Worm (Caenorhabditis elegans) whole organism, L1 larva: ENCODE data around the gene F02D10.6.

Experiments
- Y116A8C.19 ChIP-seq: sonication (generic microtip); optimal IDR thresholded peaks from 2 replicates; lab custom pipeline; 2016; ENCODE audit warnings: missing compliant biosample characterization, missing genetic modification characterization, borderline replicate concordance
- aha-1 ChIP-seq: fragments of 150-350 bp; optimal IDR thresholded peaks from 2 replicates; lab custom pipeline; 2014; ENCODE audit warnings: missing biosample characterization, missing genetic modification characterization
- alr-1 ChIP-seq: fragments of 200-800 bp; sonication (Bioruptor generic); optimal IDR thresholded peaks from 2 replicates; lab custom pipeline; 2018; ENCODE audit warnings: borderline replicate concordance, mild to moderate bottlenecking, missing genetic modification characterization, missing compliant biosample characterization
- aly-2 ChIP-seq: fragments of 150-350 bp; optimal IDR thresholded peaks from 2 replicates; lab custom pipeline; 2014; ENCODE audit warnings: missing biosample characterization, missing genetic modification characterization
- blmp-1 ChIP-seq: fragments of 150-350 bp; optimal IDR thresholded peaks from 2 replicates; lab custom pipeline; 2014; ENCODE audit warnings: missing biosample characterization, missing genetic modification characterization
- ceh-8 ChIP-seq: fragments of 200-800 bp; sonication (Bioruptor generic); optimal IDR thresholded peaks from 2 replicates; lab custom pipeline; 2018; ENCODE audit warnings: mild to moderate bottlenecking, missing genetic modification characterization, moderate library complexity, missing compliant biosample characterization
- dsc-1 ChIP-seq: sonication (generic microtip); optimal IDR thresholded peaks from 2 replicates; lab custom pipeline; 2016; ENCODE audit warnings: mild to moderate bottlenecking, missing genetic modification characterization, missing compliant biosample characterization
- efl-1 ChIP-seq, 4 experiments: fragments of 150-350 bp; optimal IDR thresholded peaks in 3 of 4; peaks in 1 of 4; 1 replicate in 1 of 4; 2 replicates in 3 of 4; lab custom pipeline; 2014; ENCODE audit warnings: missing biosample characterization in 2 of 4, missing genetic modification characterization in 2 of 4, missing genetic modification reagents in 2 of 4
- egl-13 ChIP-seq: sonication (generic microtip); optimal IDR thresholded peaks from 2 replicates; lab custom pipeline; 2016; ENCODE audit warnings: missing genotype, missing genetic modification reagents, missing genetic modification characterization, missing compliant biosample characterization
- elt-3 ChIP-seq, 6 experiments: fragments of 150-350 bp in 1 of 6; sonication (generic microtip); optimal IDR thresholded peaks; 2 replicates each; lab custom pipeline; 2017 to 2018; ENCODE audit warnings: missing biosample characterization in 6 of 6, missing genetic modification characterization in 6 of 6, inconsistent platforms in 1 of 6
- fos-1 ChIP-seq: fragments of 150-350 bp; optimal IDR thresholded peaks from 2 replicates; lab custom pipeline; 2014; ENCODE audit warnings: missing biosample characterization, missing genetic modification characterization
- hlh-4 ChIP-seq: sonication (generic microtip); optimal IDR thresholded peaks from 2 replicates; lab custom pipeline; 2016; ENCODE audit warnings: mild to moderate bottlenecking, missing genetic modification characterization, missing compliant biosample characterization
- irx-1 ChIP-seq: sonication (generic microtip); optimal IDR thresholded peaks from 2 replicates; lab custom pipeline; 2016; ENCODE audit warnings: missing genetic modification characterization, missing compliant biosample characterization
- lin-13 ChIP-seq: fragments of 150-350 bp; optimal IDR thresholded peaks from 2 replicates; lab custom pipeline; 2014; ENCODE audit warnings: missing biosample characterization, missing genetic modification reagents, missing genetic modification characterization
- mab-9 ChIP-seq: fragments of 200-800 bp; sonication (Bioruptor generic); IDR thresholded peaks from 2 replicates; pipeline ENCODE4 v1.3.6; 2022; ENCODE audit warnings: missing genetic modification reagents, missing genetic modification characterization, missing compliant biosample characterization
- mep-1 ChIP-seq: fragments of 150-350 bp; optimal IDR thresholded peaks from 2 replicates; lab custom pipeline; 2014; ENCODE audit warnings: missing biosample characterization, missing genetic modification characterization
- nhr-11 ChIP-seq: fragments of 150-350 bp; optimal IDR thresholded peaks from 2 replicates; lab custom pipeline; 2014; ENCODE audit warnings: missing biosample characterization, missing genetic modification characterization
- nhr-19 ChIP-seq: fragments of 200-800 bp; sonication (Bioruptor generic); conservative IDR thresholded peaks from 2 replicates; pipeline ENCODE4 v1.3.6; 2022; ENCODE audit warnings: missing genetic modification characterization, missing compliant biosample characterization
- nhr-20 ChIP-seq: sonication (generic microtip); optimal IDR thresholded peaks from 2 replicates; lab custom pipeline; 2016; ENCODE audit warnings: mild to moderate bottlenecking, missing genetic modification characterization, missing compliant biosample characterization
- nhr-47 ChIP-seq: sonication (generic microtip); optimal IDR thresholded peaks from 2 replicates; lab custom pipeline; 2016; ENCODE audit warnings: mild to moderate bottlenecking, missing genetic modification characterization, moderate library complexity, missing compliant biosample characterization
- nhr-71 ChIP-seq: sonication (generic microtip); optimal IDR thresholded peaks from 2 replicates; lab custom pipeline; 2016; ENCODE audit warnings: mild to moderate bottlenecking, missing genetic modification characterization, moderate library complexity, missing compliant biosample characterization
- pag-3 ChIP-seq: sonication (generic microtip); optimal IDR thresholded peaks from 2 replicates; lab custom pipeline; 2017; ENCODE audit warnings: missing genetic modification characterization, mild to moderate bottlenecking, missing compliant biosample characterization, antibody characterized with exemption, borderline replicate concordance; ENCODE audit not compliant: insufficient read depth
- pax-3 ChIP-seq: fragments of 200-800 bp; sonication (Bioruptor generic); optimal IDR thresholded peaks from 2 replicates; lab custom pipeline; 2018; ENCODE audit warnings: mild to moderate bottlenecking, missing genetic modification characterization, moderate library complexity, missing compliant biosample characterization
- snu-23 ChIP-seq: sonication (generic microtip); optimal IDR thresholded peaks from 2 replicates; lab custom pipeline; 2016; ENCODE audit warnings: missing genetic modification characterization, missing compliant biosample characterization
- sup-37 ChIP-seq: fragments of 200-800 bp; sonication (Bioruptor generic); optimal IDR thresholded peaks from 2 replicates; lab custom pipeline; 2018; ENCODE audit warnings: mild to moderate bottlenecking, missing genetic modification characterization, missing compliant biosample characterization
- unc-130 ChIP-seq: fragments of 150-350 bp; optimal IDR thresholded peaks from 2 replicates; lab custom pipeline; 2017; ENCODE audit warnings: missing biosample characterization, missing genetic modification characterization, inconsistent platforms
- unc-30 ChIP-seq: sonication (generic microtip); optimal IDR thresholded peaks from 2 replicates; lab custom pipeline; 2017; ENCODE audit warnings: missing biosample characterization, missing genetic modification characterization
- unc-86 ChIP-seq: sonication (generic microtip); optimal IDR thresholded peaks from 2 replicates; lab custom pipeline; 2016; ENCODE audit warnings: missing genetic modification characterization, missing compliant biosample characterization
- unc-98 ChIP-seq: fragments of 200-800 bp; sonication (Bioruptor generic); IDR thresholded peaks from 2 replicates; pipeline ENCODE4 v1.3.6; 2022; ENCODE audit warnings: missing genetic modification characterization, missing compliant biosample characterization
- xbp-1 ChIP-seq: sonication (generic microtip); optimal IDR thresholded peaks from 2 replicates; lab custom pipeline; 2016; ENCODE audit warnings: missing genetic modification characterization, missing compliant biosample characterization
- ztf-11 ChIP-seq, 2 experiments: sonication (generic microtip); optimal IDR thresholded peaks; 2 replicates each; lab custom pipeline; 2016 to 2017; ENCODE audit warnings: missing genetic modification characterization in 2 of 2, missing biosample characterization in 1 of 2, missing compliant biosample characterization in 1 of 2
- ztf-4 ChIP-seq: fragments of 150-350 bp; optimal IDR thresholded peaks from 2 replicates; lab custom pipeline; 2014; ENCODE audit warnings: missing biosample characterization, missing genetic modification characterization

Gene F02D10.6

DNA sequence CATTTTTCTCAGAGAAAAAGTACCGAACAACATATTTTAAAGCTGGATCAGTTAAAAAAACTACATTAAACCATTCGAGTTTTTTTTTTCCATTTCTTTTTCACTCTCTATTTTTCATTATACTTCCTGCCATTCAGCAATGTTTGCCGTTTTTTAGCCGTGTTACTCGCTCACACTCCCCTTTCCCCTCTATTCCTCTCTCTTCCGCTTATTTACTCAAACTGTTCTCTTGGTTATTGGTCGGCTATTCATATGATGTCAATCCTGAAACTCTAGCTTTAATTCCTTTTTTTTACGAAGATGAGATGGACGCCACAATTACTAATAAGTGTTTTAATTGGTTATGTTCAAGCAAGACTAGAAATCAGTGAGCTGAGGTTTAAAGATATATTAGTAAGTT is 20.4 kb upstream of the F02D10.6 start, which contains the start of gene tre-4:
Gene tre-4, plus strand, starts transcription at position 301 of the 400 bp plus-strand sequence.
- TF ChIP-seq efl-1 (optimal IDR thresholded peaks at IDR 0.05; lab: Kevin White, UChicago) (no peak), efl-1 (GFP tag; optimal IDR thresholded peaks at IDR 0.05 in 1 of 2; lab: Kevin White, UChicago) (peak in 1 of 2 experiments; percentile 45), lin-13 (GFP tag; lab: Kevin White, UChicago) (no peak)

DNA sequence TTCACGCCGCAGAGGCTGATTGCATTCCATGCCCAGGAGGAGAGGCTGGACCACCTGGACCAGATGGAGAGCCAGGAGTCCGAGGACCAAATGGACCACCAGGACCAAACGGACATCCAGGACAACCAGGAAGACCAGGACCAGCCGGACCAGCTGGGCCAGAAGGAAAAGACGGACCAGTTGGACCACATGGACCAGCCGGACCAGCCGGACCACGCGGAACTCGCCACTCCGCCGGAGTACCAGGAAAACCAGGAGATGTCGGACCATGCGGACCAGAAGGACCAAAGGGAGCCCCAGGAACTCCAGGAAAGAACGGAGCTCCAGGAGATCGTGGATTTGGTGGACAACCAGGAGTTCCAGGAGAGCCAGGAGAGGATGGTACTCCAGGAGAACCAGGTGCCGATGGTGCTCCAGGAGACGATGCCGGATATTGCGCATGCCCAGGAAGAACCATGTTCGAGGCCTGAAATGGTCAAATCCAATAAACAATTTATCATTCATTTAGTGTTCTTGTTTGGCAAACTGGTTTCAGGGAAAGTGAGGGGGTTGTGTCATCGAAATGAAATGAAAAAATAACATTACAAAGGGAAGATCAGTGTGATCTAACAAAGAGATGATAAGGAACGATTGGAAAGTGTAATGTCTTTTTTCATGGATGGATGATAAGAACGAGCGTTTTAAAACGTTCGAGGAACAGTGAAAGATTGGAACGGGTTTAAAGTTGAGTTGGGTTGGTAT is 18.6 kb upstream of the F02D10.6 start:
- TF ChIP-seq Y116A8C.19 (tag; lab: Kevin White, UChicago) (no peak), elt-3 (tag; optimal IDR thresholded peaks at IDR 0.05; lab: Kevin White, UChicago) (peak in 2 of 6 experiments; percentile 15), blmp-1 (tag; lab: Kevin White, UChicago) (peak; percentile 83)
- TF ChIP-seq, all 84 proteins: peak for 2

DNA sequence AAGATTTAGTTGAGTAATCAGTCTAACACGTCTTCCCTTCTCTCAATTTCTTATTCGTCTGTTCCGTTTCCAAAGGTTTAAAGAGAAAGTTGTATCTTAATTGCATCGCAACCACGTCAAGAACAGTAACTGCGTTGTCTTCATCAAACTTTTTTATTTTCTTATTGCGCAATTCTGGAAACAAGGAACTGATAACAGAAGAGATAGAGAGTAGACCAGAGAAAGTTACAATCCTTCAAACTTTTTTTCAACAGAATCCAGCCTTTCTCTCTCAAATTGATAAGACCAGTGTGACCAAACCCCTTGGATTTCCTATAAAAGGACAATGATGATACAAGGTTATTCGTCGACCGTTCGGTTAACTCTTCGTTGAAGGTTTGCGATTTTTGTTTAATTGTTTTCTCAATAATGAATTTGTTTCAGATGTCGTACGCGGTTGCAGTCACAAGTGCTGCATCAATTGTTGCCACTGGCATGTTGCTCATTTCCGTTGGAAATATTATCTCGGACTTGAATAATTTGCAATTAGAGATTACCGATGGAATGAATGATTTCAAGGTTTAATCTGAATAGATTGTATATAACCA is 17.7 kb upstream of the F02D10.6 start, which contains the start of gene col-184:
Gene col-184, plus strand, starts transcription at position 409 of the 587 bp plus-strand sequence.
- TF ChIP-seq elt-3 (tag; optimal IDR thresholded peaks at IDR 0.05; lab: Kevin White, UChicago), result peak in 1 of 6 experiments; percentile 42
- no peak for TF ChIP-seq xbp-1
- TF ChIP-seq unc-86 (tag; lab: Kevin White, UChicago), result no peak
- TF ChIP-seq egl-13 (tag; lab: Kevin White, UChicago), result no peak
- TF ChIP-seq blmp-1 (tag; lab: Kevin White, UChicago), result peak; percentile 79
- no peak for TF ChIP-seq nhr-20
- TF ChIP-seq ztf-11 (tag; optimal IDR thresholded peaks at IDR 0.05; lab: Kevin White, UChicago), result no peak
- TF ChIP-seq hlh-4, result no peak
- TF ChIP-seq Y116A8C.19 (tag; lab: Kevin White, UChicago), result no peak
- TF ChIP-seq nhr-11 (tag; lab: Kevin White, UChicago), result no peak
- TF ChIP-seq lin-13 (GFP tag; lab: Kevin White, UChicago), result no peak
- no peak for TF ChIP-seq unc-98 (GFP tag; lab: Robert Waterston, UW)
- TF ChIP-seq irx-1 (tag; lab: Kevin White, UChicago), result no peak
- TF ChIP-seq nhr-19 (GFP tag; lab: Robert Waterston, UW), result no peak
- TF ChIP-seq nhr-71 (tag; lab: Kevin White, UChicago), result no peak
- no peak for TF ChIP-seq dsc-1

DNA sequence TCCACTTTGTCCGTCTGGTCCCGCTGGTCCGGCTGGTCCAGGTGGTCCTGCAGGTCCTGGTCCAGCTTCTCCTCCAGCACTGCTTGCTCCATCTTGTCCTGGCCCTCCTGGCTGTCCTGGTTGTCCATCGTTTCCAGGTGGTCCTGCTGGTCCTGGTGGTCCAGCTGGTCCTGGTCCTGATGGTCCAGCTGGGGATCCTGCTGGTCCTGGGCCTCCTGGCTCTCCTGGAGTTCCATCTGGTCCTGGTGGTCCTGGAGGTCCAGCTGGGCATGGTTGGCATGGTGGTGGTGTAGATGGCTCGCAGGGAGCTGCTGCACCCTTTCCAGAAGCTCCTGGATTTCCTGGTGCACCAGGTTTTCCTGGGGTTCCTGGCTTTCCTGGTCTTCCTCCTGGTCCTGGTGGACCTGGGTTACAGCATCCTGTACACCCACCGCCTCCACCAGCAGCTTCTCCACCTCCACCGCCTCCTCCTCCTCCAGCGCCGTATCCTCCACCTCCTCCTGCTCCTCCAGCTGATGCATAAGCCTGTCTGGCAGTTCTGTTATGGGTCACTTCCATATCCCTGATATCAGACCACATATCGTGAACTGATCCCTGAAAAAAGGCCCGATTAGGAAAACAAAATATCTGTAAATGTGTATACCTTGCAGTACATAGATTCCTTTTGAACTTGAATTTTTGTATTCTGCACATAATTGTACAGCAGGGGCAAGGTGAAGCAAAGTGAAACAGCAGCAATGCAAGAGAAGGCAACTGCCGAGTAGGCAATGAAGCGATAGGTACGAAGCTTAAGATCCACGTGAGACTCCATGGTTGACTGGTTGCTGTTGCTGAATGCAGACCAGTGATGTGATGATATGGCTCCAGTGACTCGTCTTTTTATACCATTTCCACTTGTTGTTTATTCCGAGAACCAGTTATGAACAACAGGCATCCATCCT is 15.7 kb upstream of the F02D10.6 start, which contains the start of gene col-183:
Gene col-183, minus strand, starts transcription at position 839 of the 941 bp plus-strand sequence.
- TF ChIP-seq ceh-8 (peak; percentile 55), mab-9 (GFP tag; lab: Robert Waterston, UW) (no peak)

DNA sequence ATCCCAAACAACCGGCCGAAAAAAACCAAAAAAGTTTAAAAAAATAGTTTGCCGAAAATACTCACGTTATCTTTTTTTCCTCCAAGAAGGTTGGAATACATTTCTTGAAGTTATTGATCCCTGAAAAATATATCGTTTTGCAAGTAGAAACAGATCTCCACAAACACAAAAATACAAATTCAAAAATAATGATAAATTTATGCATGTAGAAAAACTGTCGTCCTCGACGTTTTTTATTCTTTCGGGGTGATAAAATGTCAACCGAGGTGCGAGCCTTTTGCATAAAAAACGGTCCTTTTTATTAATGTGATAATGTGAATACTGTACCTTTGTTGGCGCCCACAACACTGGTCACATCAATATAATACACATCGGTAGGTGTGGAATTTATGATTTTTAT is 12.3 kb upstream of the F02D10.6 start, which contains the start of gene F02D10.2:
Gene F02D10.2, minus strand, starts transcription at position 101 of the 400 bp plus-strand sequence.
- no peak for TF ChIP-seq nhr-20
- no peak for TF ChIP-seq egl-13 (tag; lab: Kevin White, UChicago)
- no peak for TF ChIP-seq unc-130 (tag; lab: Kevin White, UChicago)
- TF ChIP-seq unc-86 (tag; lab: Kevin White, UChicago), result no peak
- no peak for TF ChIP-seq nhr-47 (tag; lab: Kevin White, UChicago)
- TF ChIP-seq pag-3 (tag; lab: Kevin White, UChicago), result no peak
- no peak for TF ChIP-seq xbp-1
- no peak for TF ChIP-seq sup-37 (GFP tag; lab: Kevin White, UChicago)
- no peak for TF ChIP-seq fos-1 (tag; lab: Kevin White, UChicago)
- no peak for TF ChIP-seq mep-1
- no peak for TF ChIP-seq aly-2 (tag; lab: Kevin White, UChicago)
- TF ChIP-seq efl-1 (optimal IDR thresholded peaks at IDR 0.05; lab: Kevin White, UChicago), result no peak
- TF ChIP-seq efl-1 (GFP tag; optimal IDR thresholded peaks at IDR 0.05 in 1 of 2; lab: Kevin White, UChicago), result no peak
- TF ChIP-seq unc-30 (tag; lab: Kevin White, UChicago), result no peak
- no peak for TF ChIP-seq elt-3 (tag; optimal IDR thresholded peaks at IDR 0.05; lab: Kevin White, UChicago)
- no peak for TF ChIP-seq ztf-4 (tag; lab: Kevin White, UChicago)
- no peak for TF ChIP-seq blmp-1 (tag; lab: Kevin White, UChicago)
- TF ChIP-seq aha-1 (tag; lab: Kevin White, UChicago), result no peak
- TF ChIP-seq snu-23 (GFP tag; lab: Kevin White, UChicago), result no peak
- no peak for TF ChIP-seq pax-3
- no peak for TF ChIP-seq alr-1 (tag; lab: Kevin White, UChicago)
